Worm (Caenorhabditis elegans) whole organism, young adult: ENCODE results near the gene C46C2.2.
"Not testable (repeated sequence)": the region's sequence is repeated elsewhere in the genome, so short reads cannot be mapped to it uniquely, and the experiment has no call there.

Experiments used
- F10E7.11 ChIP-seq: sonication (generic microtip); optimal IDR thresholded peaks from 2 replicates; lab custom pipeline; 2017; ENCODE audit warnings: mild to moderate bottlenecking, missing genetic modification characterization, moderate library complexity, missing compliant biosample characterization
- F23B12.7 ChIP-seq: sonication (generic microtip); optimal IDR thresholded peaks from 2 replicates; lab custom pipeline; 2017; ENCODE audit warnings: missing genetic modification characterization, mild to moderate bottlenecking, missing compliant biosample characterization, antibody characterized with exemption, moderate library complexity; ENCODE audit not compliant: insufficient read depth
- K11D2.4 ChIP-seq: fragments of 200-800 bp; sonication (Bioruptor generic); IDR thresholded peaks from 2 replicates; pipeline ENCODE4 v1.3.6; 2022; ENCODE audit warnings: missing genetic modification reagents, missing genetic modification characterization, missing compliant biosample characterization
- attf-3 ChIP-seq: fragments of 200-800 bp; sonication (Bioruptor generic); conservative IDR thresholded peaks from 2 replicates; pipeline ENCODE4 v1.3.6; 2022; ENCODE audit warnings: missing genetic modification reagents, missing genetic modification characterization, missing compliant biosample characterization
- attf-6 ChIP-seq: fragments of 200-800 bp; sonication (Bioruptor generic); IDR thresholded peaks from 2 replicates; pipeline ENCODE4 v1.3.6; 2022; ENCODE audit warnings: missing genetic modification reagents, missing genetic modification characterization, missing compliant biosample characterization
- ceh-100 ChIP-seq: fragments of 200-800 bp; sonication (Bioruptor generic); IDR thresholded peaks from 2 replicates; pipeline ENCODE4 v1.3.6; 2022; ENCODE audit warnings: missing genetic modification reagents, missing genetic modification characterization, missing compliant biosample characterization
- ceh-58 ChIP-seq: fragments of 200-800 bp; sonication (Bioruptor generic); IDR thresholded peaks from 2 replicates; pipeline ENCODE4 v1.3.6; 2022; ENCODE audit warnings: missing genetic modification characterization, missing compliant biosample characterization
- die-1 ChIP-seq: sonication (generic microtip); optimal IDR thresholded peaks from 2 replicates; lab custom pipeline; 2016; ENCODE audit warnings: missing genotype, mild to moderate bottlenecking, missing genetic modification characterization, missing compliant biosample characterization
- dox-1 ChIP-seq: fragments of 200-800 bp; sonication (Bioruptor generic); IDR thresholded peaks from 2 replicates; pipeline ENCODE4 v1.3.6; 2022; ENCODE audit warnings: missing genetic modification reagents, missing genetic modification characterization, missing compliant biosample characterization
- dpff-1 ChIP-seq: sonication (generic microtip); optimal IDR thresholded peaks from 2 replicates; lab custom pipeline; 2017; ENCODE audit warnings: mild to moderate bottlenecking, missing genetic modification characterization, missing compliant biosample characterization
- egl-18 ChIP-seq: fragments of 200-800 bp; sonication (Bioruptor generic); IDR thresholded peaks from 2 replicates; pipeline ENCODE4 v1.3.6; 2022; ENCODE audit warnings: missing genetic modification reagents, missing genetic modification characterization, missing compliant biosample characterization
- egl-44 ChIP-seq: fragments of 200-800 bp; sonication (Bioruptor generic); IDR thresholded peaks from 2 replicates; pipeline ENCODE4 v1.3.6; 2022; ENCODE audit warnings: missing genetic modification reagents, missing genetic modification characterization, missing compliant biosample characterization
- fkh-3 ChIP-seq: sonication (generic microtip); optimal IDR thresholded peaks from 2 replicates; lab custom pipeline; 2016; ENCODE audit warnings: mild to moderate bottlenecking, missing genetic modification characterization, missing compliant biosample characterization
- hlh-12 ChIP-seq: sonication (generic microtip); optimal IDR thresholded peaks from 2 replicates; lab custom pipeline; 2016; ENCODE audit warnings: missing genetic modification characterization, missing compliant biosample characterization
- lag-1 ChIP-seq: fragments of 200-800 bp; sonication (Bioruptor generic); IDR thresholded peaks from 2 replicates; pipeline ENCODE4 v1.3.6; 2022; ENCODE audit warnings: missing genetic modification reagents, missing genetic modification characterization, missing compliant biosample characterization
- let-526 ChIP-seq: fragments of 200-800 bp; sonication (Bioruptor generic); IDR thresholded peaks from 2 replicates; pipeline ENCODE4 v1.3.6; 2022; ENCODE audit warnings: missing genetic modification reagents, missing genetic modification characterization, missing compliant biosample characterization
- lin-35 ChIP-seq, 3 experiments: fragments of 150-350 bp in 2 of 3; sonication (generic microtip) in 1 of 3; optimal IDR thresholded peaks; 2 replicates each; lab custom pipeline; 2014 to 2018; ENCODE audit warnings: missing biosample characterization in 3 of 3, missing genetic modification characterization in 3 of 3, missing genetic modification reagents in 3 of 3
- lsl-1 ChIP-seq: fragments of 200-800 bp; sonication (Bioruptor generic); optimal IDR thresholded peaks from 2 replicates; lab custom pipeline; 2018; ENCODE audit warnings: mild to moderate bottlenecking, missing genetic modification characterization, moderate library complexity, missing compliant biosample characterization
- madf-6 ChIP-seq: fragments of 200-800 bp; sonication (Bioruptor generic); IDR thresholded peaks from 2 replicates; pipeline ENCODE4 v1.3.6; 2022; ENCODE audit warnings: missing genetic modification reagents, missing genetic modification characterization, missing compliant biosample characterization
- mel-28 ChIP-seq: sonication (generic microtip); optimal IDR thresholded peaks from 2 replicates; lab custom pipeline; 2016; ENCODE audit warnings: borderline replicate concordance, mild to moderate bottlenecking, missing genetic modification characterization, missing compliant biosample characterization
- mxl-1 ChIP-seq: sonication (generic microtip); optimal IDR thresholded peaks from 2 replicates; lab custom pipeline; 2016; ENCODE audit warnings: missing genetic modification characterization, missing compliant biosample characterization
- nfya-1 ChIP-seq: sonication (generic microtip); optimal IDR thresholded peaks from 2 replicates; lab custom pipeline; 2017; ENCODE audit warnings: antibody characterized with exemption, missing compliant biosample characterization, missing genetic modification characterization, borderline replicate concordance; ENCODE audit not compliant: insufficient read depth
- nhr-120 ChIP-seq: fragments of 200-800 bp; sonication (Bioruptor generic); IDR thresholded peaks from 2 replicates; pipeline ENCODE4 v1.3.6; 2022; ENCODE audit warnings: missing genetic modification characterization, missing compliant biosample characterization
- nhr-179 ChIP-seq: sonication (generic microtip); optimal IDR thresholded peaks from 2 replicates; lab custom pipeline; 2016; ENCODE audit warnings: mild to moderate bottlenecking, missing genetic modification characterization, missing compliant biosample characterization
- nhr-80 ChIP-seq: sonication (generic microtip); optimal IDR thresholded peaks from 2 replicates; lab custom pipeline; 2016; ENCODE audit warnings: missing genetic modification characterization, missing compliant biosample characterization
- nhr-90 ChIP-seq: sonication (generic microtip); optimal IDR thresholded peaks from 2 replicates; lab custom pipeline; 2016; ENCODE audit warnings: missing genotype, mild to moderate bottlenecking, missing genetic modification characterization, missing compliant biosample characterization
- pha-4 ChIP-seq: fragments of 150-350 bp; sonication (generic microtip); optimal IDR thresholded peaks from 2 replicates; lab custom pipeline; 2014; ENCODE audit warnings: missing biosample characterization, missing genetic modification reagents, missing genetic modification characterization
- repo-1 ChIP-seq: sonication (generic microtip); optimal IDR thresholded peaks from 2 replicates; lab custom pipeline; 2017; ENCODE audit warnings: mild to moderate bottlenecking, missing genetic modification characterization, missing compliant biosample characterization
- sea-2 ChIP-seq: fragments of 200-800 bp; sonication (Bioruptor generic); IDR thresholded peaks from 2 replicates; pipeline ENCODE4 v1.3.6; 2022; ENCODE audit warnings: missing genetic modification characterization, missing compliant biosample characterization
- tbx-9 ChIP-seq: sonication (generic microtip); optimal IDR thresholded peaks from 2 replicates; lab custom pipeline; 2016; ENCODE audit warnings: borderline replicate concordance, missing genetic modification characterization, inconsistent platforms, missing compliant biosample characterization
- zfh-2 ChIP-seq: fragments of 200-800 bp; sonication (Bioruptor generic); conservative IDR thresholded peaks from 2 replicates; pipeline ENCODE4 v1.3.6; 2022; ENCODE audit warnings: missing genetic modification reagents, missing genetic modification characterization, missing compliant biosample characterization
- ztf-22 ChIP-seq: fragments of 200-800 bp; sonication (Bioruptor generic); optimal IDR thresholded peaks from 2 replicates; lab custom pipeline; 2018; ENCODE audit warnings: mild to moderate bottlenecking, missing genetic modification characterization, moderate library complexity, missing compliant biosample characterization
- ztf-3 ChIP-seq: fragments of 200-800 bp; sonication (Bioruptor generic); optimal IDR thresholded peaks from 2 replicates; lab custom pipeline; 2018; ENCODE audit warnings: mild to moderate bottlenecking, missing genetic modification characterization, missing compliant biosample characterization

Gene C46C2.2

DNA sequence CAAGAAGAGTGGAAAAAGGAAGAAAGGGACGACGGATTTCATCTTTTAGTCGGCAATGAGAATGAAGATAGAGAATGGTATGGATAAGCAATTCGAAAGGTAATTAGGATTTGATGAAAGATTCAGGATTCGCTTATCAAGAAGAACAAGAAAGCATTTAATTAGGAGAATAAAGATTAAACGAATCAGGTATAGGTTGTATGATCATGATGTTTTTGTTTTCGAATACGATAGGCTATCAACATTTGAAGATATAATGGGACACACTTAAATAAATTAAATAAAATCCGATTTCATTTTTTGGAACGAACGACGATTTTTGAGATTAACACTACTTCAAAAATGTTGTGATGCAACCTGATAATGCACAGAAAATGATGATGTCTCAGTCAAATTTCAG lies 27.9 kb downstream of the C46C2.2 start, which contains the start of gene Y11D7A.5:
Y11D7A.5 (minus strand) TSS at position 101 of the 400 bp plus-strand sequence.
- TF ChIP-seq attf-3 (GFP tag; lab: Robert Waterston, UW): no peak
- TF ChIP-seq lsl-1 (GFP tag; lab: Kevin White, UChicago): no peak
- no peak for TF ChIP-seq pha-4 (tag; lab: Kevin White, UChicago)
- no peak for TF ChIP-seq nhr-179 (tag; lab: Kevin White, UChicago)
- TF ChIP-seq nfya-1 (tag; lab: Kevin White, UChicago): no peak
- no peak for TF ChIP-seq nhr-90 (tag; lab: Kevin White, UChicago)
- no peak for TF ChIP-seq fkh-3
- no peak for TF ChIP-seq attf-6 (GFP tag; lab: Robert Waterston, UW)
- no peak for TF ChIP-seq hlh-12 (tag; lab: Kevin White, UChicago)
- TF ChIP-seq die-1 (tag; lab: Kevin White, UChicago): no peak
- no peak for TF ChIP-seq egl-44
- TF ChIP-seq ceh-100 (GFP tag; lab: Robert Waterston, UW): no peak
- no peak for TF ChIP-seq nhr-80 (tag; lab: Kevin White, UChicago)
- TF ChIP-seq madf-6: no peak
- no peak for TF ChIP-seq lin-35 (GFP tag; optimal IDR thresholded peaks at IDR 0.05; lab: Kevin White, UChicago)
- TF ChIP-seq mel-28 (tag; lab: Kevin White, UChicago): no peak
- TF ChIP-seq F10E7.11 (tag; lab: Kevin White, UChicago): no peak
- TF ChIP-seq, all 124 proteins: peak for 0

DNA sequence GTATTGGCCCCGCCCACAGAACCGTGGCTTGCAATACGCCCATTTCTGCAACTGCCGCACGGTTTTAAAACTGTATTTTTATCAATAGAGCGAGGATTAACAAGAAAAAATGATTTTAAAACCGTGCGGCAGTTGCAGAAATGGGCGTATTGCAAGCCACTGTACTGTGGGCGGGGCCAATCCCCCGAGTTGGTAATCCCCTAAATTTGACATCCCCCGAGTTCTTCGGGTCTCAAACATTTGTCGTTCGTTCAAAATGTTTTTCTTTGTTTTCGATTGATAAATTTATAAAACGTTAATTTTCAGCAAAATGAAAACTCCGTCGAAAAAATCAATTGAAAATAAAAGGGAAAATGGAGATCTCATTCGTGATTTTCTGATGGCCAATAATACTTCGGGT lies 31.7 kb downstream of the C46C2.2 start, which contains the start of gene Y11D7A.7:
Y11D7A.7 (plus strand) TSS at position 301 of the 400 bp plus-strand sequence.
- TF ChIP-seq ztf-22; sea-2 (GFP tag; lab: Robert Waterston, UW); mxl-1: not testable (repeated sequence)

DNA sequence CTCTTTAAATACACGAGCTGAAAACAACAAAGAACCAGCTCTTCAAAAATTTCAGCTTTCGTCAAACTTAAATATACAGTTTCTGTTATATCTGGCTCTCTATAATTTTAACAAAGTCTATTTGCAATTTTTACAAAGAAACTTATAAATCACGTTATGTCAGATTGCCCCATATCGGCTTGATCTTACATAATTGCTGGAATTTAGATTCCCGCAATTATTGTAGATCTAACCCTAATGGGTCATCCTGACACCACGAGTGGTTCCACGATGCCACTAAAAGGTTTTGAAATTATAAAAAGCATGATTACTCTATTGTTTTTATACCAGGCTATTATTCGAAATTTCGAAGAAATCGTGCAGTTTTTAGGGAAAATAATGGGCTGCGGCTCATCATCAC lies 33.6 kb downstream of the C46C2.2 start, which contains the start of gene Y11D7A.8:
Y11D7A.8 (plus strand) TSS at position 301 of the 400 bp plus-strand sequence.
- TF ChIP-seq ztf-3 (GFP tag; lab: Kevin White, UChicago) (no peak), nhr-80 (tag; lab: Kevin White, UChicago) (no peak), lag-1 (GFP tag; lab: Robert Waterston, UW) (no peak)
- TF ChIP-seq, all 124 proteins: peak for 0

DNA sequence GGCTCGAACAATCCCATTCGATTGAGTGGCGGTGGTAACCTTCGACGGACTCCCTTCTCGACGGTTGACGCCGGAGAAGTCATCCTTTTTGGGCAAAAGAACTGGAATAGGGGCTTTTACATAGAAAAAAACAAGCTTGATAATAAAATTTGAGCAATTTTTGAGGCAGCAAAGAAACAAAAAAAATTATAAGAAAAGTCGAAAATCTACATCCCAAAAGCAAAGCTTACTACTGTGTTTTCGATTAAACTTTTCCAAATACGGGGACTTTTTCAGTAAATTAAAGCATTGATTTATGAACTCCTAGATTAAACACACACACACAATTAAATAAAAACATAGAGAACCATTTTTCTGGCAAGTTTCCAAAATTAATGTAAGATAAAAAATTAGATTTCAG lies 38.5 kb downstream of the C46C2.2 start, which contains the start of gene Y11D7A.9:
Y11D7A.9 (minus strand) TSS at position 101 of the 400 bp plus-strand sequence.
- TF ChIP-seq ceh-58 (GFP tag; lab: Robert Waterston, UW) (no peak), tbx-9 (tag; lab: Kevin White, UChicago) (no peak), repo-1 (tag; lab: Kevin White, UChicago) (no peak)

DNA sequence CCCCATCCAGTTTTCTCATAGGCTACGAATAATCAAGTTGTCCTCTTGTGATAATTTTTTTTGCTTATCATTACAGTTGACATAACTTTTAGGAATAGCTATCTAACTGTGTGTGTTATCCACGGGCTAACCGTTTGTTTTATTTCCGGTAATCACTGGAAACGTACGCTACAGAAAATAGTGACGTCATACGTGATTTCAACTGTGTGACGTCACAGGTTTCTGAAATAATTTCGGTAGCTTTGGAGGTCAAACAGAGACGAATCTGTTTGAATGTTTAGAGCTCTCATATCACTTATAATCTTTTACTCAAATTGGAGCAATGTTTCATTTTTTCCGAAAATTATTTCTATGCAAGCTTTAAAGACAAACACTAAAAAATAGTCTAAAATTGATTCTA lies 39.3 kb downstream of the C46C2.2 start:
- TF ChIP-seq let-526 (no peak), K11D2.4 (no peak), dox-1 (GFP tag; lab: Robert Waterston, UW) (no peak), zfh-2 (GFP tag; lab: Robert Waterston, UW) (no peak), lsl-1 (GFP tag; lab: Kevin White, UChicago) (no peak), nhr-120 (no peak), dpff-1 (tag; lab: Kevin White, UChicago) (no peak), F23B12.7 (tag; lab: Kevin White, UChicago) (no peak), nfya-1 (tag; lab: Kevin White, UChicago) (no peak), egl-18 (GFP tag; lab: Robert Waterston, UW) (no peak)
